Worm (Caenorhabditis elegans): ENCODE data around the gene F49H6.8.

DNA sequence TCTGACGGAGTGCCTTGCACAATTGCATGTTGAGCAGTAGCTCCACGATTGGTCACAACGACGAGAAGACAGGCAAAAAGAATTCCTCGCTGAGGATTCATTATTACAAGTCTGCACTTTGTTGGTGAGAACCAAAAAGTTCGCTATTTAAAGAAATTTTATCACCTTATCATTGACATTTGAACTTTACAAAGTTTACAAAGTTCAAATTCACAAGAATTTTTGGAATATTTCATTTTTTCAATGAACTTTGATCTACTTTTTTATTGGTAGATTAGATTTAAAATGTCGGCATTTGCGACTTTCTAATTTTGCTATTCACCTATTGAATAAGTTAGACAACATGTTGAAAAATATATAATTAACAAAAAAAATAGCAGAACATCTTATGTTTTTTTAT lies 3.8 kb upstream of the F49H6.8 start, which contains the start of gene F49H6.15:
- TF ChIP-seq nhr-77 (tag; optimal IDR thresholded peaks at IDR 0.05) = no peak
- no peak for TF ChIP-seq nhr-12 (tag; optimal IDR thresholded peaks at IDR 0.05)
- no peak for TF ChIP-seq fkh-10 (GFP tag; optimal IDR thresholded peaks at IDR 0.05)
- TF ChIP-seq unc-62 (GFP tag; optimal IDR thresholded peaks at IDR 0.05) = no peak
- no peak for TF ChIP-seq nhr-25 (tag; optimal IDR thresholded peaks at IDR 0.05)
- no peak for TF ChIP-seq snpc-4 (tag; optimal IDR thresholded peaks at IDR 0.05)
- TF ChIP-seq pha-4 (tag; optimal IDR thresholded peaks at IDR 0.05) = no peak
- no peak for TF ChIP-seq fos-1 (tag; optimal IDR thresholded peaks at IDR 0.05)
- no peak for TF ChIP-seq zag-1 (tag; optimal IDR thresholded peaks at IDR 0.05)
